Worm (Caenorhabditis elegans) whole organism, L2 larva: ENCODE data around the gene F59A2.5.

Experiments
- ZK546.5 ChIP-seq: sonication (generic microtip); optimal IDR thresholded peaks from 2 replicates; lab custom pipeline; 2017; ENCODE audit warnings: missing biosample characterization, missing genetic modification characterization
- blmp-1 ChIP-seq: sonication (generic microtip); optimal IDR thresholded peaks from 2 replicates; lab custom pipeline; 2017; ENCODE audit warnings: missing genetic modification characterization, mild to moderate bottlenecking, missing compliant biosample characterization, antibody characterized with exemption, moderate library complexity; ENCODE audit not compliant: insufficient read depth
- dmd-4 ChIP-seq: sonication (generic microtip); optimal IDR thresholded peaks from 2 replicates; lab custom pipeline; 2017; ENCODE audit warnings: missing biosample characterization, missing genetic modification characterization
- lin-13 ChIP-seq: fragments of 150-350 bp; optimal IDR thresholded peaks from 2 replicates; lab custom pipeline; 2014; ENCODE audit warnings: missing biosample characterization, missing genetic modification reagents, missing genetic modification characterization
- lin-39 ChIP-seq: fragments of 150-350 bp; optimal IDR thresholded peaks from 2 replicates; lab custom pipeline; 2014; ENCODE audit warnings: missing biosample characterization, missing genetic modification reagents, missing genetic modification characterization
- mab-5 ChIP-seq: fragments of 150-350 bp; optimal IDR thresholded peaks from 2 replicates; lab custom pipeline; 2014; ENCODE audit warnings: missing biosample characterization, missing genetic modification characterization
- mdl-1 ChIP-seq, 2 experiments: fragments of 150-350 bp in 1 of 2; sonication (generic microtip) in 1 of 2; optimal IDR thresholded peaks; 2 replicates each; lab custom pipeline; 2017; ENCODE audit warnings: missing biosample characterization in 2 of 2, missing genetic modification characterization in 2 of 2
- nhr-12 ChIP-seq: fragments of 150-350 bp; optimal IDR thresholded peaks from 2 replicates; lab custom pipeline; 2014; ENCODE audit warnings: missing biosample characterization, missing genetic modification characterization
- nhr-77 ChIP-seq: fragments of 150-350 bp; optimal IDR thresholded peaks from 2 replicates; lab custom pipeline; 2014; ENCODE audit warnings: missing biosample characterization, missing genetic modification characterization

ce11 chrIII:3452563-3453210, 48.0 kb downstream of the F59A2.5 start, which contains the start of the genes K01A11.3 and C34C12.12:
- TF ChIP-seq ZK546.5 (tag; lab: Kevin White, UChicago), result no peak
- TF ChIP-seq nhr-77 (tag; lab: Kevin White, UChicago), result no peak
- TF ChIP-seq lin-39 (tag; lab: Kevin White, UChicago), result no peak
- TF ChIP-seq nhr-12, result no peak
- TF ChIP-seq blmp-1 (tag; lab: Kevin White, UChicago), result no peak
- TF ChIP-seq mab-5, result no peak
- no peak for TF ChIP-seq mdl-1 (tag; optimal IDR thresholded peaks at IDR 0.05; lab: Kevin White, UChicago)
- TF ChIP-seq dmd-4 (tag; lab: Kevin White, UChicago), result no peak
- no peak for TF ChIP-seq lin-13 (GFP tag; lab: Kevin White, UChicago)
